Worm (Caenorhabditis elegans) whole organism, early embryonic: Measurements from ENCODE around the gene F35C11.2.
A peak's percentile ranks its signal among the peaks of the same experiment; 100 is the strongest.

Experiments used
- B0310.2 ChIP-seq: sonication (generic microtip); optimal IDR thresholded peaks from 2 replicates; lab custom pipeline; 2016; ENCODE audit warnings: mild to moderate bottlenecking, missing genetic modification characterization, missing compliant biosample characterization
- F13C5.2 ChIP-seq: sonication (generic microtip); optimal IDR thresholded peaks from 2 replicates; lab custom pipeline; 2017; ENCODE audit warnings: mild to moderate bottlenecking, missing genetic modification characterization, inconsistent platforms, missing compliant biosample characterization
- aly-1 ChIP-seq: sonication (generic microtip); optimal IDR thresholded peaks from 2 replicates; lab custom pipeline; 2016; ENCODE audit warnings: missing genetic modification characterization, missing compliant biosample characterization
- ama-1 ChIP-seq: fragments of 150-350 bp; optimal IDR thresholded peaks from 2 replicates; lab custom pipeline; 2014
- ceh-13 ChIP-seq: fragments of 200-800 bp; sonication (Bioruptor generic); optimal IDR thresholded peaks from 2 replicates; lab custom pipeline; 2018; ENCODE audit warnings: mild to moderate bottlenecking, missing genetic modification characterization, missing compliant biosample characterization
- ceh-36 ChIP-seq: sonication (generic microtip); optimal IDR thresholded peaks from 2 replicates; lab custom pipeline; 2016; ENCODE audit warnings: missing genetic modification characterization, inconsistent platforms, missing compliant biosample characterization
- ets-7 ChIP-seq: sonication (generic microtip); optimal IDR thresholded peaks from 2 replicates; lab custom pipeline; 2016; ENCODE audit warnings: missing genotype, missing genetic modification characterization, missing compliant biosample characterization
- flt-1 ChIP-seq: fragments of 200-800 bp; sonication (Bioruptor generic); IDR thresholded peaks from 2 replicates; pipeline ENCODE4 v1.3.6; 2022; ENCODE audit warnings: missing genetic modification characterization, missing compliant biosample characterization
- hmbx-1 ChIP-seq: sonication (generic microtip); optimal IDR thresholded peaks from 2 replicates; lab custom pipeline; 2016; ENCODE audit warnings: mild to moderate bottlenecking, missing genetic modification characterization, missing compliant biosample characterization
- hmg-4 ChIP-seq: fragments of 200-800 bp; sonication (Bioruptor generic); optimal IDR thresholded peaks from 2 replicates; lab custom pipeline; 2018; ENCODE audit warnings: mild to moderate bottlenecking, missing genetic modification characterization, missing compliant biosample characterization
- hnd-1 ChIP-seq: sonication (generic microtip); optimal IDR thresholded peaks from 2 replicates; lab custom pipeline; 2016; ENCODE audit warnings: missing genetic modification characterization, missing compliant biosample characterization
- pes-1 ChIP-seq: fragments of 200-800 bp; sonication (Bioruptor generic); IDR thresholded peaks from 2 replicates; pipeline ENCODE4 v1.3.6; 2022; ENCODE audit warnings: missing genetic modification reagents, missing genetic modification characterization, missing compliant biosample characterization
- scrt-1 ChIP-seq: fragments of 200-800 bp; sonication (Bioruptor generic); IDR thresholded peaks from 2 replicates; pipeline ENCODE4 v1.3.6; 2022; ENCODE audit warnings: missing genetic modification characterization, missing compliant biosample characterization
- sea-1 ChIP-seq: fragments of 200-800 bp; sonication (Bioruptor generic); conservative IDR thresholded peaks from 2 replicates; pipeline ENCODE4 v1.3.6; 2022; ENCODE audit warnings: missing genetic modification characterization, missing compliant biosample characterization
- tbx-11 ChIP-seq: fragments of 200-800 bp; sonication (Bioruptor generic); IDR thresholded peaks from 2 replicates; pipeline ENCODE4 v1.3.6; 2022; ENCODE audit warnings: missing genetic modification characterization, missing compliant biosample characterization
- tbx-37 ChIP-seq: fragments of 200-800 bp; sonication (Bioruptor generic); conservative IDR thresholded peaks from 2 replicates; pipeline ENCODE4 v1.3.6; 2022; ENCODE audit warnings: missing genetic modification reagents, missing genetic modification characterization, missing compliant biosample characterization
- tra-4 ChIP-seq: sonication (generic microtip); optimal IDR thresholded peaks from 2 replicates; lab custom pipeline; 2017; ENCODE audit warnings: missing genetic modification characterization, missing compliant biosample characterization

F35C11.2 gene

DNA sequence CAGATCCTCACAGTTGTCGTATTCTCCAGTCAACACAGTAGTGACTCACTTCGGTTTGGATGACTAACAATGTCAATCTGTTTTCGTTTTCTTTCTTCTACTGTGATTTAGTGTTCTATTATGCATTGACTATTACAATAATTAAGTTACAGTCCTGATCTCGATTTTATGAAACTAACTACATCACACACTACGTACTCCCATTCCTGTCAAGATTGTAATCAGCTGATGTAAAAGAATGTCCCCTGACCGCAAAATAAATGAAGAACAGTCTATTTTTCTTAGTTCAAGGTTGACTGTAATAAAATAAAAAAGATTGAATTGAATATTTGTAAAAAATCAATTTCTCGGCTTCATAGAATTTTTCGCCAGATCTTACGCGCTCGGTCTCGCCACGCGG, 23.3 kb downstream of the F35C11.2 start:
- TF ChIP-seq tbx-11 (GFP tag; lab: Robert Waterston, UW) = no peak
- TF ChIP-seq tra-4 (tag; lab: Kevin White, UChicago) = no peak
- no peak for TF ChIP-seq flt-1 (GFP tag; lab: Robert Waterston, UW)
- TF ChIP-seq pes-1 (GFP tag; lab: Robert Waterston, UW) = no peak
- TF ChIP-seq hmbx-1 (tag; lab: Kevin White, UChicago) = no peak
- TF ChIP-seq sea-1 (GFP tag; lab: Robert Waterston, UW) = no peak
- TF ChIP-seq B0310.2 = no peak
- TF ChIP-seq ceh-36 (tag; lab: Kevin White, UChicago) = no peak
- TF ChIP-seq ama-1 (lab: Kevin White, UChicago) = no peak
- no peak for TF ChIP-seq ceh-13 (GFP tag; lab: Kevin White, UChicago)
- no peak for TF ChIP-seq ets-7 (tag; lab: Kevin White, UChicago)
- no peak for TF ChIP-seq aly-1 (tag; lab: Kevin White, UChicago)
- no peak for TF ChIP-seq tbx-37 (GFP tag; lab: Robert Waterston, UW)
- no peak for TF ChIP-seq F13C5.2 (tag; lab: Kevin White, UChicago)
- TF ChIP-seq hmg-4 (GFP tag; lab: Kevin White, UChicago) = no peak
- TF ChIP-seq scrt-1 = no peak
- no peak for TF ChIP-seq hnd-1 (tag; lab: Kevin White, UChicago)

DNA sequence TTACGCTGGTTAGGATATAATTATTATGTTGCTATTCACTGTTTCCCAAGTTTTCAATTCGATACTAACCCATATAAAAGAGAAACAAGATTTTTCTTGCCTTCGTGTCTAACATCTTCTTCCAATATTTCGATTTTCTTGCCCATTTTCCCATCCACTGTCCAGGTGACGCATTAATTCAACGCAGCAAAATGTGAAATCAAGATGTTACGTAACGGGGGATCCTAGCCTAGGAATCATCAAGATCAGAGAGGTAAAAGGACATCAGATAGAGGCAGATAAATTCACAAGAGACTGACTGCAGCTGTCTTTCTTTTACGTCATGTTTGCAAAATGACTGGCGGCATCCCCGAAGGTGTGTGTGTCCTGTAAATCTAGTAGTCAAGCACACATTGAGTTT, 24.0 kb downstream of the F35C11.2 start:
- TF ChIP-seq ceh-36 (tag; lab: Kevin White, UChicago) (no peak), sea-1 (GFP tag; lab: Robert Waterston, UW) (no peak), scrt-1 (no peak), ets-7 (tag; lab: Kevin White, UChicago) (no peak), flt-1 (GFP tag; lab: Robert Waterston, UW) (no peak), F13C5.2 (tag; lab: Kevin White, UChicago) (no peak), tbx-11 (GFP tag; lab: Robert Waterston, UW) (no peak), ceh-13 (GFP tag; lab: Kevin White, UChicago) (no peak), ama-1 (lab: Kevin White, UChicago) (no peak), pes-1 (GFP tag; lab: Robert Waterston, UW) (no peak), tbx-37 (GFP tag; lab: Robert Waterston, UW) (no peak), hmbx-1 (tag; lab: Kevin White, UChicago) (no peak), aly-1 (tag; lab: Kevin White, UChicago) (no peak), tra-4 (tag; lab: Kevin White, UChicago) (no peak), B0310.2 (no peak), hmg-4 (GFP tag; lab: Kevin White, UChicago) (no peak), hnd-1 (tag; lab: Kevin White, UChicago) (no peak)

DNA sequence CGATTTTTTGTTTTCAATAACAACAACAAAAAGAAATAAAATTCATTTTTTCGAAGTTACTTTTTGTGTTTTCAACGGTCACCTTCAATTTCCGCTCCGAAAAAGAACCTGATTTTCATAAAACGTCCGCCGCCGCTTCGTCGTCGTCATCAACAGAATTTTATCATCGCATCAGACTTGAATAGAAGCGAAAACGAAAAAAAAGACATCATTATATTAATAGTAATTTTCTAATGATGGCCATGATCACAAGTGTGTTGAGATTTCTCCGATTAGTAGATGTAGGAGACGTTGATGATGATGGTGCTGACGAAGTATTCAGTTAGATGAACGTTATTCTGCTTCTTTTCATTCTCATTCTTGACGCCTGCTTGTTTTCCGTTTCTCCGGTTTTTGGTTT, 24.7 kb downstream of the F35C11.2 start:
- no peak for TF ChIP-seq tbx-11 (GFP tag; lab: Robert Waterston, UW)
- no peak for TF ChIP-seq flt-1 (GFP tag; lab: Robert Waterston, UW)
- TF ChIP-seq tra-4 (tag; lab: Kevin White, UChicago) = no peak
- TF ChIP-seq tbx-37 (GFP tag; lab: Robert Waterston, UW) = no peak
- TF ChIP-seq aly-1 (tag; lab: Kevin White, UChicago) = no peak
- no peak for TF ChIP-seq scrt-1
- no peak for TF ChIP-seq ama-1 (lab: Kevin White, UChicago)
- no peak for TF ChIP-seq hnd-1 (tag; lab: Kevin White, UChicago)
- no peak for TF ChIP-seq pes-1 (GFP tag; lab: Robert Waterston, UW)
- no peak for TF ChIP-seq sea-1 (GFP tag; lab: Robert Waterston, UW)
- no peak for TF ChIP-seq F13C5.2 (tag; lab: Kevin White, UChicago)
- TF ChIP-seq B0310.2 = no peak
- TF ChIP-seq ceh-13 (GFP tag; lab: Kevin White, UChicago) = no peak
- TF ChIP-seq ceh-36 (tag; lab: Kevin White, UChicago) = no peak
- TF ChIP-seq hmbx-1 (tag; lab: Kevin White, UChicago) = no peak
- TF ChIP-seq ets-7 (tag; lab: Kevin White, UChicago) = no peak
- no peak for TF ChIP-seq hmg-4 (GFP tag; lab: Kevin White, UChicago)

DNA sequence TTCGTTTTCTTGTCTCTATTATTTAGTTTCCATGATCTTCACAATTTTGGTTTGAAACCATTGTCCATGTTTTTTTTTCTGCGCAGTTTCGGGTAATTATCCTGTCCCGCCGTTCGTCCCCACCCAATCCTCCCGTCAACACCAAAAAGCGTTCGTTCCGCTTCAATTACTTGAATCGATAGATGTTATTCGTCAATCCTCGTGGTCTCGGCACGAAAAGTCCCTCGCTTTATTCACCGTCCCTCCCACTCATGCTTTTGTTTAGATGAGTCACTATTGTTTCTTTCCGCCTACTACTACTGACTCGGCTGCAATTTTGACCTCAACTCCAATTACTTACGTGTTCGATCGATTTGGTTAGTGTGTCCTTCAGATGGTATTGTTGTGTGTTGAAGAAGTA, 25.2 kb downstream of the F35C11.2 start:
- TF ChIP-seq sea-1 (GFP tag; lab: Robert Waterston, UW) (no peak), hmg-4 (GFP tag; lab: Kevin White, UChicago) (peak; percentile 16), F13C5.2 (tag; lab: Kevin White, UChicago) (no peak), ets-7 (tag; lab: Kevin White, UChicago) (no peak), ceh-36 (tag; lab: Kevin White, UChicago) (no peak), pes-1 (GFP tag; lab: Robert Waterston, UW) (no peak)

- TF ChIP-seq B0310.2 (no peak), flt-1 (GFP tag; lab: Robert Waterston, UW) (0 out of 2 replicates have a peak, but pooled peaks have one; percentile 34), scrt-1 (no peak), ama-1 (lab: Kevin White, UChicago) (peak; percentile 80), pes-1 (GFP tag; lab: Robert Waterston, UW) (no peak), ceh-13 (GFP tag; lab: Kevin White, UChicago) (no peak), sea-1 (GFP tag; lab: Robert Waterston, UW) (0 out of 2 replicates have a peak, but pooled peaks have one; percentile 55), hmg-4 (GFP tag; lab: Kevin White, UChicago) (peak; percentile 61), F13C5.2 (tag; lab: Kevin White, UChicago) (no peak), aly-1 (tag; lab: Kevin White, UChicago) (no peak)
These were observed 26.1 kb downstream of the F35C11.2 start, which contains the start of gene dab-1 for ce11 chrII:8222309-8223065. Gene dab-1 (plus strand): TSS chrII:8222386.

ce11 chrII:8220267-8220666, 28.4 kb downstream of the F35C11.2 start:
- no peak for TF ChIP-seq hmbx-1 (tag; lab: Kevin White, UChicago)
- no peak for TF ChIP-seq hmg-4 (GFP tag; lab: Kevin White, UChicago)
- TF ChIP-seq tbx-37 (GFP tag; lab: Robert Waterston, UW) = no peak
- no peak for TF ChIP-seq tbx-11 (GFP tag; lab: Robert Waterston, UW)
- no peak for TF ChIP-seq aly-1 (tag; lab: Kevin White, UChicago)
- TF ChIP-seq scrt-1 = no peak
- no peak for TF ChIP-seq B0310.2
- no peak for TF ChIP-seq ceh-36 (tag; lab: Kevin White, UChicago)
- TF ChIP-seq hnd-1 (tag; lab: Kevin White, UChicago) = no peak
- no peak for TF ChIP-seq pes-1 (GFP tag; lab: Robert Waterston, UW)
- no peak for TF ChIP-seq flt-1 (GFP tag; lab: Robert Waterston, UW)
- TF ChIP-seq ama-1 (lab: Kevin White, UChicago) = no peak
- TF ChIP-seq ceh-13 (GFP tag; lab: Kevin White, UChicago) = no peak
- TF ChIP-seq F13C5.2 (tag; lab: Kevin White, UChicago) = no peak
- no peak for TF ChIP-seq sea-1 (GFP tag; lab: Robert Waterston, UW)
- TF ChIP-seq ets-7 (tag; lab: Kevin White, UChicago) = no peak
- no peak for TF ChIP-seq tra-4 (tag; lab: Kevin White, UChicago)
